Fruit fly (Drosophila melanogaster) whole organism, embryonic: ENCODE measurements around the gene Svil.

ENCODE experiments used
- Atf-2 ChIP-seq: fragments of 200-800 bp; sonication (Bioruptor generic); optimal IDR thresholded peaks from 2 replicates; lab custom pipeline; 2016; ENCODE audit warnings: missing biosample characterization, missing genetic modification characterization
- Bteb2 ChIP-seq: fragments of 200-800 bp; sonication (Bioruptor generic); optimal IDR thresholded peaks from 2 replicates; lab custom pipeline; 2016; ENCODE audit warnings: missing biosample characterization, missing genetic modification characterization
- CG10543 ChIP-seq: fragments of 200-800 bp; sonication (Bioruptor generic); optimal IDR thresholded peaks from 3 replicates; lab custom pipeline; 2017; ENCODE audit warnings: missing biosample characterization, mild to moderate bottlenecking, missing genetic modification characterization, moderate library complexity
- CG12219 ChIP-seq: fragments of 200-800 bp; sonication (Bioruptor generic); optimal IDR thresholded peaks from 3 replicates; lab custom pipeline; 2018; ENCODE audit warnings: missing biosample characterization, mild to moderate bottlenecking, missing genetic modification characterization
- CG12236 ChIP-seq: fragments of 200-800 bp; sonication (Bioruptor generic); optimal IDR thresholded peaks from 2 replicates; lab custom pipeline; 2016; ENCODE audit warnings: missing biosample characterization, missing genetic modification characterization
- CG14860 ChIP-seq: fragments of 200-800 bp; sonication (Bioruptor generic); IDR thresholded peaks from 3 replicates; pipeline ENCODE4 v1.3.6; 2022; ENCODE audit warnings: missing biosample characterization, missing genetic modification characterization; ENCODE audit not compliant: partially characterized antibody
- CG1792 ChIP-seq: fragments of 200-800 bp; sonication (Bioruptor generic); optimal IDR thresholded peaks from 2 replicates; lab custom pipeline; 2016; ENCODE audit warnings: missing biosample characterization, missing genetic modification characterization
- CG18476 ChIP-seq: fragments of 200-800 bp; sonication (Bioruptor generic); optimal IDR thresholded peaks from 2 replicates; lab custom pipeline; 2016; ENCODE audit warnings: missing biosample characterization, mild to moderate bottlenecking, missing genetic modification characterization
- CG2889 ChIP-seq: fragments of 200-800 bp; sonication (Bioruptor generic); IDR thresholded peaks from 3 replicates; pipeline ENCODE4 v1.3.6; 2022; ENCODE audit warnings: missing biosample characterization, missing genetic modification characterization
- CG3163 ChIP-seq: fragments of 200-800 bp; sonication (Bioruptor generic); optimal IDR thresholded peaks from 3 replicates; lab custom pipeline; 2016; ENCODE audit warnings: missing biosample characterization, missing genetic modification characterization
- CG34376 ChIP-seq: fragments of 200-800 bp; sonication (Bioruptor generic); optimal IDR thresholded peaks from 2 replicates; lab custom pipeline; 2018; ENCODE audit warnings: missing biosample characterization, mild to moderate bottlenecking, missing genetic modification characterization
- CG34422 ChIP-seq: fragments of 200-800 bp; sonication (Bioruptor generic); IDR thresholded peaks from 3 replicates; pipeline ENCODE4 v1.3.6; 2022; ENCODE audit warnings: missing biosample characterization, missing genetic modification characterization
- CG43689 ChIP-seq: fragments of 200-800 bp; sonication (Bioruptor generic); IDR thresholded peaks from 2 replicates; pipeline ENCODE4 v1.3.6; 2022; ENCODE audit warnings: missing biosample characterization, missing genetic modification characterization
- CG6654 ChIP-seq: fragments of 200-800 bp; sonication (Bioruptor generic); optimal IDR thresholded peaks from 2 replicates; lab custom pipeline; 2017; ENCODE audit warnings: missing biosample characterization, mild to moderate bottlenecking, missing genetic modification characterization
- CG6689 ChIP-seq: fragments of 200-800 bp; sonication (Bioruptor generic); IDR thresholded peaks from 2 replicates; pipeline ENCODE4 v1.3.6; 2022; ENCODE audit warnings: missing biosample characterization, missing genetic modification characterization
- CG6791 ChIP-seq: fragments of 200-800 bp; sonication (Bioruptor generic); IDR thresholded peaks from 3 replicates; pipeline ENCODE4 v1.3.6; 2022; ENCODE audit warnings: missing biosample characterization, missing genetic modification characterization; ENCODE audit not compliant: partially characterized antibody
- CG9797 ChIP-seq: fragments of 200-800 bp; sonication (Bioruptor generic); optimal IDR thresholded peaks from 3 replicates; lab custom pipeline; 2018; ENCODE audit warnings: missing biosample characterization, mild to moderate bottlenecking, missing genetic modification characterization
- CG9817 ChIP-seq: fragments of 200-800 bp; sonication (Bioruptor generic); optimal IDR thresholded peaks from 2 replicates; lab custom pipeline; 2018; ENCODE audit warnings: missing biosample characterization, mild to moderate bottlenecking, missing genetic modification characterization, moderate library complexity
- D19A ChIP-seq: fragments of 200-800 bp; optimal IDR thresholded peaks from 3 replicates; lab custom pipeline; 2019; ENCODE audit warnings: missing biosample characterization, mild to moderate bottlenecking, missing genetic modification characterization, moderate library complexity
- Deaf1 ChIP-seq: fragments of 200-800 bp; optimal IDR thresholded peaks from 3 replicates; lab custom pipeline; 2019; ENCODE audit warnings: missing biosample characterization, mild to moderate bottlenecking, missing genetic modification characterization, moderate library complexity
- Doc2 ChIP-seq: fragments of 200-800 bp; sonication (Bioruptor generic); IDR thresholded peaks from 2 replicates; pipeline ENCODE4 v1.3.6; 2022; ENCODE audit warnings: missing biosample characterization, missing genetic modification characterization
- Drgx ChIP-seq: fragments of 200-800 bp; sonication (Bioruptor generic); IDR thresholded peaks from 2 replicates; pipeline ENCODE4 v1.3.6; 2022; ENCODE audit warnings: missing biosample characterization, missing genetic modification characterization
- Ets65A ChIP-seq: fragments of 200-800 bp; sonication (Bioruptor generic); peaks from one replicate; lab custom pipeline; 2016; ENCODE audit warnings: missing biosample characterization, missing genetic modification characterization
- Fer3 ChIP-seq: fragments of 200-800 bp; sonication (Bioruptor generic); optimal IDR thresholded peaks from 2 replicates; lab custom pipeline; 2018; ENCODE audit warnings: missing biosample characterization, mild to moderate bottlenecking, missing genetic modification characterization, moderate library complexity
- H2.0 ChIP-seq: fragments of 200-800 bp; sonication (Bioruptor generic); IDR thresholded peaks from 2 replicates; pipeline ENCODE4 v1.3.6; 2022; ENCODE audit warnings: missing biosample characterization, missing genetic modification characterization
- HHEX ChIP-seq: fragments of 200-800 bp; sonication (Bioruptor generic); optimal IDR thresholded peaks from 3 replicates; lab custom pipeline; 2017; ENCODE audit warnings: missing biosample characterization, mild to moderate bottlenecking, missing genetic modification characterization, missing genetic modification reagents
- HLH3B ChIP-seq: fragments of 200-800 bp; sonication (Bioruptor generic); IDR thresholded peaks from 2 replicates; pipeline ENCODE4 v1.3.6; 2022; ENCODE audit warnings: missing biosample characterization, missing genetic modification characterization
- Hand ChIP-seq: fragments of 200-800 bp; sonication (Bioruptor generic); optimal IDR thresholded peaks from 2 replicates; lab custom pipeline; 2017; ENCODE audit warnings: mild to moderate bottlenecking, missing biosample characterization, missing genetic modification reagents, missing genetic modification characterization
- Jarid2 ChIP-seq: fragments of 200-800 bp; sonication (Bioruptor generic); optimal IDR thresholded peaks from 3 replicates; lab custom pipeline; 2017; ENCODE audit warnings: mild to moderate bottlenecking, missing biosample characterization, missing genetic modification reagents, missing genetic modification characterization
- MBD-R2 ChIP-seq: fragments of 200-800 bp; sonication (Bioruptor generic); IDR thresholded peaks from 2 replicates; pipeline ENCODE4 v1.3.6; 2022; ENCODE audit warnings: missing biosample characterization, missing genetic modification characterization
- NFAT ChIP-seq: fragments of 200-800 bp; sonication (Bioruptor generic); IDR thresholded peaks from 2 replicates; pipeline ENCODE4 v1.3.6; 2022; ENCODE audit warnings: missing biosample characterization, missing genetic modification characterization
- Rfx ChIP-seq: fragments of 200-800 bp; sonication (Bioruptor generic); IDR thresholded peaks from 2 replicates; pipeline ENCODE4 v1.3.6; 2022; ENCODE audit warnings: missing biosample characterization, missing genetic modification characterization
- TFAM ChIP-seq: fragments of 200-800 bp; sonication (Bioruptor generic); optimal IDR thresholded peaks from 2 replicates; lab custom pipeline; 2017; ENCODE audit warnings: missing biosample characterization, missing genetic modification characterization, inconsistent platforms
- Tbp ChIP-seq: fragments of >200 bp; optimal IDR thresholded peaks from 2 replicates; lab custom pipeline; 2018; ENCODE audit warnings: missing biosample characterization, missing genetic modification characterization
- Trl ChIP-seq, 3 experiments: fragments of >200 bp in 2 of 3; fragments of 200-800 bp in 1 of 3; sonication (Bioruptor generic) in 1 of 3; optimal IDR thresholded peaks; 2 replicates in 1 of 3; 3 replicates in 2 of 3; lab custom pipeline; 2016 to 2017; ENCODE audit warnings: missing biosample characterization in 1 of 3, missing genetic modification characterization in 1 of 3
- abd-A ChIP-seq: fragments of 200-800 bp; sonication (Bioruptor generic); optimal IDR thresholded peaks from 3 replicates; lab custom pipeline; 2019; ENCODE audit warnings: missing biosample characterization, mild to moderate bottlenecking, missing genetic modification characterization, moderate library complexity
- chinmo ChIP-seq: fragments of 200-800 bp; sonication (Bioruptor generic); IDR thresholded peaks from 4 replicates; pipeline ENCODE4 v1.3.6; 2022; ENCODE audit warnings: missing biosample characterization, missing genetic modification characterization; ENCODE audit not compliant: partially characterized antibody
- exex ChIP-seq: fragments of 200-800 bp; sonication (Bioruptor generic); optimal IDR thresholded peaks from 4 replicates; lab custom pipeline; 2018; ENCODE audit warnings: missing biosample characterization, mild to moderate bottlenecking, missing genetic modification characterization, moderate library complexity
- fd3F ChIP-seq: fragments of 200-800 bp; sonication (Bioruptor generic); optimal IDR thresholded peaks from 2 replicates; lab custom pipeline; 2018; ENCODE audit warnings: missing biosample characterization, mild to moderate bottlenecking, missing genetic modification characterization, moderate library complexity
- gcm2 ChIP-seq: fragments of 200-800 bp; sonication (Bioruptor generic); optimal IDR thresholded peaks from 2 replicates; lab custom pipeline; 2016; ENCODE audit warnings: missing biosample characterization, missing genetic modification characterization
- grn ChIP-seq: fragments of 200-800 bp; sonication (Bioruptor generic); optimal IDR thresholded peaks from 3 replicates; lab custom pipeline; 2017; ENCODE audit warnings: missing biosample characterization, missing genetic modification characterization
- ham ChIP-seq: fragments of 200-800 bp; sonication (Bioruptor generic); IDR thresholded peaks from 2 replicates; pipeline ENCODE4 v1.3.6; 2022; ENCODE audit warnings: missing biosample characterization, missing genetic modification characterization
- her ChIP-seq: fragments of 200-800 bp; sonication (Bioruptor generic); optimal IDR thresholded peaks from 2 replicates; lab custom pipeline; 2016; ENCODE audit warnings: missing biosample characterization, missing genetic modification characterization
- jigr1 ChIP-seq: fragments of 200-800 bp; sonication (Bioruptor generic); IDR thresholded peaks from 3 replicates; pipeline ENCODE4 v1.3.6; 2022; ENCODE audit warnings: missing biosample characterization, missing genetic modification characterization
- pb ChIP-seq: fragments of 200-800 bp; sonication (Bioruptor generic); optimal IDR thresholded peaks from 3 replicates; lab custom pipeline; 2016; ENCODE audit warnings: missing biosample characterization, missing genetic modification characterization
- peb ChIP-seq: fragments of 200-800 bp; sonication (Bioruptor generic); IDR thresholded peaks from 2 replicates; pipeline ENCODE4 v1.3.6; 2022; ENCODE audit warnings: missing biosample characterization, missing genetic modification characterization
- sug ChIP-seq: fragments of 200-800 bp; optimal IDR thresholded peaks from 2 replicates; lab custom pipeline; 2019; ENCODE audit warnings: missing biosample characterization, mild to moderate bottlenecking, missing genetic modification characterization, moderate library complexity
- trh ChIP-seq: fragments of 200-800 bp; sonication (Bioruptor generic); optimal IDR thresholded peaks from 2 replicates; lab custom pipeline; 2016; ENCODE audit warnings: missing biosample characterization, missing genetic modification characterization
- twi ChIP-seq: fragments of 200-800 bp; optimal IDR thresholded peaks from 2 replicates; lab custom pipeline; 2019; ENCODE audit warnings: missing biosample characterization, mild to moderate bottlenecking, missing genetic modification characterization, moderate library complexity
- unc-4 ChIP-seq: fragments of 200-800 bp; sonication (Bioruptor generic); IDR thresholded peaks from 2 replicates; pipeline ENCODE4 v1.3.6; 2022; ENCODE audit warnings: missing biosample characterization, missing genetic modification characterization; ENCODE audit not compliant: partially characterized antibody
- vfl ChIP-seq: fragments of 200-800 bp; sonication (Bioruptor generic); optimal IDR thresholded peaks from 2 replicates; lab custom pipeline; 2016; ENCODE audit warnings: missing biosample characterization, missing genetic modification characterization

The Svil gene

dm6 chr3L:2400227-2400840 is 22.9 kb downstream of the Svil start:
- no peak for TF ChIP-seq MBD-R2 (GFP tag; lab: Robert Waterston, UW)
- no peak for TF ChIP-seq Tbp (GFP tag; lab: Kevin White, UChicago)
- TF ChIP-seq Fer3 = no peak
- TF ChIP-seq grn (GFP tag; lab: Kevin White, UChicago) = peak; percentile 43
- TF ChIP-seq CG6654 (GFP tag; lab: Kevin White, UChicago) = no peak
- TF ChIP-seq Bteb2 (GFP tag; lab: Kevin White, UChicago) = no peak
- no peak for TF ChIP-seq TFAM (GFP tag; lab: Kevin White, UChicago)
- TF ChIP-seq CG14860 = no peak
- TF ChIP-seq CG9817 (tag; lab: Kevin White, UChicago) = no peak
- no peak for TF ChIP-seq CG2889
- no peak for TF ChIP-seq abd-A
- peak; percentile 84 for TF ChIP-seq CG3163
- no peak for TF ChIP-seq trh (GFP tag; lab: Kevin White, UChicago)
- TF ChIP-seq Atf-2 (GFP tag; lab: Kevin White, UChicago) = no peak
- no peak for TF ChIP-seq CG12236
- TF ChIP-seq twi = no peak
- TF ChIP-seq Ets65A (GFP tag; lab: Kevin White, UChicago) = peak; percentile 55
- TF ChIP-seq D19A (tag; lab: Kevin White, UChicago) = no peak
- no peak for TF ChIP-seq CG43689 (GFP tag; lab: Robert Waterston, UW)
- TF ChIP-seq CG6689 (GFP tag; lab: Robert Waterston, UW) = no peak
- no peak for TF ChIP-seq CG1792
- TF ChIP-seq chinmo (GFP tag; lab: Robert Waterston, UW) = peak; percentile 73; the same call in 1 of the 4 replicates
- TF ChIP-seq gcm2 (GFP tag; lab: Kevin White, UChicago) = no peak
- TF ChIP-seq Trl (optimal IDR thresholded peaks at IDR 0.05; lab: Kevin White, UChicago) = peak; percentile 33 to 70
- TF ChIP-seq Trl (GFP tag; optimal IDR thresholded peaks at IDR 0.05; lab: Kevin White, UChicago) = no peak
- TF ChIP-seq CG34422 = no peak
- TF ChIP-seq jigr1 (GFP tag; lab: Robert Waterston, UW) = no peak
- peak; percentile 45 for TF ChIP-seq exex (tag; lab: Kevin White, UChicago)
- TF ChIP-seq Deaf1 (tag; lab: Kevin White, UChicago) = peak; percentile 27
- no peak for TF ChIP-seq CG18476 (GFP tag; lab: Kevin White, UChicago)
- no peak for TF ChIP-seq fd3F (GFP tag; lab: Kevin White, UChicago)
- no peak for TF ChIP-seq H2.0
- TF ChIP-seq CG12219 (GFP tag; lab: Kevin White, UChicago) = no peak
- no peak for TF ChIP-seq her (GFP tag; lab: Kevin White, UChicago)
- TF ChIP-seq sug (tag; lab: Kevin White, UChicago) = peak; percentile 49
- TF ChIP-seq pb = no peak
- peak; percentile 63 for TF ChIP-seq Jarid2
- 0 out of 2 replicates have a peak, but pooled peaks have one; percentile 7 for TF ChIP-seq Rfx (GFP tag; lab: Robert Waterston, UW)
- TF ChIP-seq CG9797 (GFP tag; lab: Kevin White, UChicago) = no peak
- no peak for TF ChIP-seq HHEX (GFP tag; lab: Kevin White, UChicago)
- TF ChIP-seq HLH3B = no peak
- TF ChIP-seq CG10543 = peak; percentile 18
- TF ChIP-seq vfl (GFP tag; lab: Kevin White, UChicago) = no peak
- no peak for TF ChIP-seq Drgx (GFP tag; lab: Robert Waterston, UW)
- no peak for TF ChIP-seq Doc2 (GFP tag; lab: Robert Waterston, UW)
- no peak for TF ChIP-seq peb (GFP tag; lab: Robert Waterston, UW)
- no peak for TF ChIP-seq CG6791 (GFP tag; lab: Robert Waterston, UW)
- TF ChIP-seq NFAT = peak; percentile 46
- TF ChIP-seq ham (GFP tag; lab: Robert Waterston, UW) = no peak
- TF ChIP-seq CG34376 (GFP tag; lab: Kevin White, UChicago) = peak; percentile 21
- no peak for TF ChIP-seq unc-4 (GFP tag; lab: Robert Waterston, UW)
- no peak for TF ChIP-seq Hand (GFP tag; lab: Kevin White, UChicago)
